Fruit fly (Drosophila melanogaster) whole organism, embryonic: ENCODE data around the gene idc.
A peak's percentile ranks its signal among the peaks of the same experiment; 100 is the strongest.

Experiments used
- Bgb ChIP-seq: fragments of 200-800 bp; sonication (Bioruptor generic); IDR thresholded peaks from 2 replicates; pipeline ENCODE4 v1.3.6; 2022; ENCODE audit warnings: missing biosample characterization, missing genetic modification characterization; ENCODE audit not compliant: partially characterized antibody
- BtbVII ChIP-seq: fragments of 200-800 bp; sonication (Bioruptor generic); optimal IDR thresholded peaks from 3 replicates; lab custom pipeline; 2017; ENCODE audit warnings: missing biosample characterization, mild to moderate bottlenecking, missing genetic modification characterization
- CG11456 ChIP-seq: fragments of 200-800 bp; sonication (Bioruptor generic); IDR thresholded peaks from 3 replicates; pipeline ENCODE4 v1.3.6; 2022; ENCODE audit warnings: missing biosample characterization, missing genetic modification characterization
- CG13775 ChIP-seq: fragments of 200-800 bp; sonication (Bioruptor generic); optimal IDR thresholded peaks from 3 replicates; lab custom pipeline; 2017; ENCODE audit warnings: missing biosample characterization, mild to moderate bottlenecking, missing genetic modification characterization
- CG13894 ChIP-seq: fragments of 200-800 bp; sonication (Bioruptor generic); optimal IDR thresholded peaks from 3 replicates; lab custom pipeline; 2018; ENCODE audit warnings: missing biosample characterization, mild to moderate bottlenecking, missing genetic modification characterization, moderate library complexity
- CG15479 ChIP-seq: fragments of 200-800 bp; sonication (Bioruptor generic); optimal IDR thresholded peaks from 3 replicates; lab custom pipeline; 2019; ENCODE audit warnings: missing biosample characterization, mild to moderate bottlenecking, missing genetic modification characterization, moderate library complexity
- CG17802 ChIP-seq: fragments of 200-800 bp; sonication (Bioruptor generic); optimal IDR thresholded peaks from 2 replicates; lab custom pipeline; 2018; ENCODE audit warnings: missing biosample characterization, mild to moderate bottlenecking, missing genetic modification characterization, moderate library complexity
- CG30020 ChIP-seq: fragments of 200-800 bp; optimal IDR thresholded peaks from 2 replicates; lab custom pipeline; 2019; ENCODE audit warnings: missing biosample characterization, mild to moderate bottlenecking, missing genetic modification characterization, moderate library complexity
- CG30403 ChIP-seq: fragments of 200-800 bp; sonication (Bioruptor generic); optimal IDR thresholded peaks from 3 replicates; lab custom pipeline; 2016; ENCODE audit warnings: missing biosample characterization, missing genetic modification characterization
- CG4360 ChIP-seq: fragments of 200-800 bp; sonication (Bioruptor generic); IDR thresholded peaks from 2 replicates; pipeline ENCODE4 v1.3.6; 2022; ENCODE audit warnings: missing biosample characterization, missing genetic modification characterization
- CG6254 ChIP-seq: fragments of 200-800 bp; sonication (Bioruptor generic); optimal IDR thresholded peaks from 3 replicates; lab custom pipeline; 2017; ENCODE audit warnings: mild to moderate bottlenecking, missing biosample characterization, missing genetic modification reagents, missing genetic modification characterization
- CG7271 ChIP-seq: fragments of 200-800 bp; sonication (Bioruptor generic); optimal IDR thresholded peaks from 2 replicates; lab custom pipeline; 2018; ENCODE audit warnings: missing biosample characterization, mild to moderate bottlenecking, missing genetic modification characterization, moderate library complexity
- CG8924 ChIP-seq: fragments of 200-800 bp; optimal IDR thresholded peaks from 3 replicates; lab custom pipeline; 2019; ENCODE audit warnings: missing biosample characterization, mild to moderate bottlenecking, missing genetic modification characterization, moderate library complexity
- CG9437 ChIP-seq: fragments of 200-800 bp; sonication (Bioruptor generic); optimal IDR thresholded peaks from 2 replicates; lab custom pipeline; 2018; ENCODE audit warnings: missing biosample characterization, mild to moderate bottlenecking, missing genetic modification characterization
- Camta ChIP-seq: fragments of 200-800 bp; sonication (Bioruptor generic); optimal IDR thresholded peaks from 2 replicates; lab custom pipeline; 2016; ENCODE audit warnings: missing biosample characterization, missing genetic modification characterization
- CkIIα-i1 ChIP-seq: fragments of 200-800 bp; sonication (Bioruptor generic); IDR thresholded peaks from 2 replicates; pipeline ENCODE4 v1.3.6; 2022; ENCODE audit warnings: missing biosample characterization, missing genetic modification characterization
- Dll ChIP-seq: fragments of 200-800 bp; sonication (Bioruptor generic); IDR thresholded peaks from 4 replicates; pipeline ENCODE4 v1.3.6; 2022; ENCODE audit warnings: missing biosample characterization, missing genetic modification characterization; ENCODE audit not compliant: partially characterized antibody
- Dp ChIP-seq: fragments of 200-800 bp; sonication (Bioruptor generic); optimal IDR thresholded peaks from 2 replicates; lab custom pipeline; 2018; ENCODE audit warnings: missing biosample characterization, mild to moderate bottlenecking, missing genetic modification characterization, moderate library complexity
- Dref ChIP-seq: fragments of 200-800 bp; sonication (Bioruptor generic); IDR thresholded peaks from 2 replicates; pipeline ENCODE4 v1.3.6; 2022; ENCODE audit warnings: missing biosample characterization, missing genetic modification characterization
- ERR ChIP-seq: fragments of 200-800 bp; sonication (Bioruptor generic); optimal IDR thresholded peaks from 2 replicates; lab custom pipeline; 2016; ENCODE audit warnings: missing biosample characterization, missing genetic modification characterization
- Ets65A ChIP-seq: fragments of 200-800 bp; sonication (Bioruptor generic); peaks from one replicate; lab custom pipeline; 2016; ENCODE audit warnings: missing biosample characterization, missing genetic modification characterization
- Hey ChIP-seq: fragments of 200-800 bp; sonication (Bioruptor generic); optimal IDR thresholded peaks from 3 replicates; lab custom pipeline; 2018; ENCODE audit warnings: missing biosample characterization, mild to moderate bottlenecking, missing genetic modification characterization
- Kr ChIP-seq: fragments of 200-800 bp; sonication (Bioruptor generic); optimal IDR thresholded peaks from 2 replicates; lab custom pipeline; 2017; ENCODE audit warnings: missing biosample characterization, mild to moderate bottlenecking, missing genetic modification characterization
- MBD-R2 ChIP-seq: fragments of 200-800 bp; sonication (Bioruptor generic); IDR thresholded peaks from 2 replicates; pipeline ENCODE4 v1.3.6; 2022; ENCODE audit warnings: missing biosample characterization, missing genetic modification characterization
- MESR4 ChIP-seq: fragments of 200-800 bp; sonication (Bioruptor generic); optimal IDR thresholded peaks from 2 replicates; lab custom pipeline; 2018; ENCODE audit warnings: missing biosample characterization, mild to moderate bottlenecking, missing genetic modification characterization, moderate library complexity
- Med ChIP-seq: fragments of 200-800 bp; sonication (Bioruptor generic); peaks from one replicate; lab custom pipeline; 2016; ENCODE audit warnings: missing biosample characterization, missing genetic modification characterization, mild to moderate bottlenecking, inconsistent platforms, moderate library complexity
- NFAT ChIP-seq: fragments of 200-800 bp; sonication (Bioruptor generic); IDR thresholded peaks from 2 replicates; pipeline ENCODE4 v1.3.6; 2022; ENCODE audit warnings: missing biosample characterization, missing genetic modification characterization
- Nf-YC ChIP-seq: fragments of 200-800 bp; optimal IDR thresholded peaks from 3 replicates; lab custom pipeline; 2019; ENCODE audit warnings: missing biosample characterization, mild to moderate bottlenecking, missing genetic modification characterization, moderate library complexity
- Sox102F ChIP-seq: fragments of 200-800 bp; sonication (Bioruptor generic); optimal IDR thresholded peaks from 2 replicates; lab custom pipeline; 2018; ENCODE audit warnings: missing biosample characterization, mild to moderate bottlenecking, missing genetic modification characterization, moderate library complexity
- bbx ChIP-seq: fragments of 200-800 bp; sonication (Bioruptor generic); IDR thresholded peaks from 2 replicates; pipeline ENCODE4 v1.3.6; 2022; ENCODE audit warnings: missing biosample characterization, missing genetic modification characterization; ENCODE audit not compliant: partially characterized antibody
- cad ChIP-seq: fragments of >200 bp; optimal IDR thresholded peaks from 2 replicates; lab custom pipeline; 2017; ENCODE audit warnings: missing biosample characterization, missing genetic modification characterization
- ci ChIP-seq: fragments of 200-800 bp; sonication (Bioruptor generic); IDR thresholded peaks from 3 replicates; pipeline ENCODE4 v1.3.6; 2022; ENCODE audit warnings: missing biosample characterization, missing genetic modification characterization
- emc ChIP-seq: fragments of 200-800 bp; sonication (Bioruptor generic); optimal IDR thresholded peaks from 2 replicates; lab custom pipeline; 2016; ENCODE audit warnings: missing biosample characterization, missing genetic modification characterization
- esg ChIP-seq: fragments of 200-800 bp; sonication (Bioruptor generic); conservative IDR thresholded peaks from 2 replicates; pipeline ENCODE4 v1.3.6; 2022; ENCODE audit warnings: missing biosample characterization, missing genetic modification characterization
- exex ChIP-seq: fragments of 200-800 bp; sonication (Bioruptor generic); optimal IDR thresholded peaks from 4 replicates; lab custom pipeline; 2018; ENCODE audit warnings: missing biosample characterization, mild to moderate bottlenecking, missing genetic modification characterization, moderate library complexity
- fd102C ChIP-seq: fragments of 200-800 bp; sonication (Bioruptor generic); optimal IDR thresholded peaks from 2 replicates; lab custom pipeline; 2018; ENCODE audit warnings: missing biosample characterization, mild to moderate bottlenecking, missing genetic modification characterization, moderate library complexity
- gfzf ChIP-seq: fragments of 200-800 bp; sonication (Bioruptor generic); optimal IDR thresholded peaks from 2 replicates; lab custom pipeline; 2016; ENCODE audit warnings: missing biosample characterization, mild to moderate bottlenecking, missing genetic modification characterization, moderate library complexity
- hkb ChIP-seq, 2 experiments: fragments of 200-800 bp in 1 of 2; fragments of >200 bp in 1 of 2; sonication (Bioruptor generic) in 1 of 2; IDR thresholded peaks in 1 of 2; optimal IDR thresholded peaks in 1 of 2; 2 replicates each; pipeline versions ENCODE4 v1.3.6 to Lab custom; 2017 to 2022; ENCODE audit warnings: missing biosample characterization in 1 of 2, missing genetic modification characterization in 1 of 2
- inv ChIP-seq: fragments of 200-800 bp; sonication (Bioruptor generic); IDR thresholded peaks from 2 replicates; pipeline ENCODE4 v1.3.6; 2022; ENCODE audit warnings: missing biosample characterization, missing genetic modification characterization; ENCODE audit not compliant: partially characterized antibody
- lab ChIP-seq: fragments of 200-800 bp; sonication (Bioruptor generic); optimal IDR thresholded peaks from 3 replicates; lab custom pipeline; 2017; ENCODE audit warnings: missing biosample characterization, missing genetic modification characterization, mild to moderate bottlenecking, moderate library complexity, missing genetic modification reagents
- lmd ChIP-seq: fragments of 200-800 bp; sonication (Bioruptor generic); IDR thresholded peaks from 2 replicates; pipeline ENCODE4 v1.3.6; 2022; ENCODE audit warnings: missing biosample characterization, missing genetic modification characterization
- onecut ChIP-seq: fragments of 200-800 bp; sonication (Bioruptor generic); IDR thresholded peaks from 2 replicates; pipeline ENCODE4 v1.3.6; 2022; ENCODE audit warnings: missing biosample characterization, missing genetic modification characterization
- pros ChIP-seq: fragments of 200-800 bp; sonication (Bioruptor generic); optimal IDR thresholded peaks from 3 replicates; lab custom pipeline; 2019; ENCODE audit warnings: missing biosample characterization, mild to moderate bottlenecking, missing genetic modification characterization, moderate library complexity
- pzg ChIP-seq: fragments of 200-800 bp; sonication (Bioruptor generic); optimal IDR thresholded peaks from 3 replicates; lab custom pipeline; 2018; ENCODE audit warnings: missing biosample characterization, mild to moderate bottlenecking, missing genetic modification characterization, moderate library complexity
- tin ChIP-seq: fragments of 200-800 bp; sonication (Bioruptor generic); optimal IDR thresholded peaks from 3 replicates; lab custom pipeline; 2016; ENCODE audit warnings: missing biosample characterization, missing genetic modification characterization
- tll ChIP-seq, 2 experiments: fragments of 200-800 bp in 1 of 2; fragments of >200 bp in 1 of 2; sonication (Bioruptor generic) in 1 of 2; optimal IDR thresholded peaks; 2 replicates each; lab custom pipeline; 2017 to 2019; ENCODE audit warnings: missing biosample characterization in 2 of 2, missing genetic modification characterization in 2 of 2, mild to moderate bottlenecking in 1 of 2, moderate library complexity in 1 of 2
- wek ChIP-seq: fragments of 200-800 bp; sonication (Bioruptor generic); optimal IDR thresholded peaks from 3 replicates; lab custom pipeline; 2018; ENCODE audit warnings: missing biosample characterization, mild to moderate bottlenecking, missing genetic modification characterization, moderate library complexity

idc gene

DNA sequence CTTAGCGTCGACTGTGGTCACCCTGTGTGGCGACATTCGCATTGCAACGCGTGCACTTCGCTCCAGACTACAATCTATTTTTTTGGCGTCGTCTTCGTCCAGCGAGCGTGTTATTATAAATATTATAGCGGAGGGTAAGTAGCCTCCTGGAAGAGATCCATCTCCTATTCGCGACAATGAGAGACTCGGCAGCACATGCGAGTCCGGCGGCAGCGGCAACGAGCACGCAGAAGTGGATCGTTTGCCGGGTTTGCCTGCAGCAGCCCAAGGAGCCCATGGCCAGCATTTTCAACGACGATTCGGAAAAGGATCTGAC is at the start of gene idc:
Gene idc, plus strand, starts transcription at position 60 of the 316 bp plus-strand sequence.
- no peak for TF ChIP-seq gfzf (GFP tag; lab: Kevin White, UChicago)
- TF ChIP-seq CG13775 (GFP tag; lab: Kevin White, UChicago) = peak; percentile 69
- peak; percentile 10 for TF ChIP-seq pzg (GFP tag; lab: Kevin White, UChicago)
- peak; percentile 32 for TF ChIP-seq CG17802 (tag; lab: Kevin White, UChicago)
- peak; percentile 71 for TF ChIP-seq Med (GFP tag; lab: Kevin White, UChicago)
- TF ChIP-seq Dll (GFP tag; lab: Robert Waterston, UW) = 0 out of 4 replicates have a peak, but pooled peaks have one; percentile 16
- TF ChIP-seq MBD-R2 (GFP tag; lab: Robert Waterston, UW) = peak; percentile 59
- TF ChIP-seq CG30020 = peak; percentile 83
- peak; percentile 20 for TF ChIP-seq cad (GFP tag; lab: Kevin White, UChicago)
- 0 out of 3 replicates have a peak, but pooled peaks have one; percentile 59 for TF ChIP-seq CG11456 (GFP tag; lab: Robert Waterston, UW)
- TF ChIP-seq wek (GFP tag; lab: Kevin White, UChicago) = peak; percentile 93
- peak; percentile 53; the same call in 2 of the 3 replicates for TF ChIP-seq ci
- TF ChIP-seq CG30403 (GFP tag; lab: Kevin White, UChicago) = peak; percentile 45
- TF ChIP-seq MESR4 (GFP tag; lab: Kevin White, UChicago) = peak; percentile 63
- peak; percentile 99 for TF ChIP-seq CG6254
- peak; percentile 41; the same call in 1 of the 2 replicates for TF ChIP-seq NFAT (GFP tag; lab: Robert Waterston, UW)
- TF ChIP-seq Hey = no peak
- TF ChIP-seq Dref (GFP tag; lab: Robert Waterston, UW) = 0 out of 2 replicates have a peak, but pooled peaks have one; percentile 25
- TF ChIP-seq hkb (optimal IDR thresholded peaks at IDR 0.05; lab: Kevin White, UChicago) = no peak
- TF ChIP-seq hkb (GFP tag; IDR thresholded peaks at IDR 0.05; lab: Robert Waterston, UW) = no peak
- TF ChIP-seq Nf-YC = no peak
- no peak for TF ChIP-seq CkIIα-i1 (GFP tag; lab: Robert Waterston, UW)
- peak; percentile 47 for TF ChIP-seq CG9437 (GFP tag; lab: Kevin White, UChicago)
- no peak for TF ChIP-seq Dp (GFP tag; lab: Kevin White, UChicago)

DNA sequence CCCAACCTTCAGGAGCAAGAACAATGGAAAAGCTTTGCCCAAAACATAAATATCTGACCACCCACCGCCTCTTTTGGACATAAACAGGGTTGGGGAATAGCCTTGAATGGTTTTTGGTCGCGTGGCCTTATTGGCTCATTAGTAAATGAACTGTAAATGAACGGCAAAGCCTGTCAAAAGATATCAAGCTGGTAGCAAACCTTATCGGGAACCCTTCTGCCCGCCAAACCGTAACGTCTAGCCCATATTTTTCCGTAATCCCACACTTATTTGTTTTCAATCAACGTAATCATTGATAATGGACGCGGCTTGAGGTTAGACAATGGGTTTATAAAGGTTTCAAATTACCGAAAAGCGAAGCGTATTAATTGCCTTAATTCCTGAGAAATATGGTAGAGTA is 46.2 kb upstream of the idc start:
- TF ChIP-seq Hey (peak; percentile 45), lab (GFP tag; lab: Kevin White, UChicago) (peak; percentile 51), BtbVII (no peak), Camta (GFP tag; lab: Kevin White, UChicago) (no peak), Ets65A (GFP tag; lab: Kevin White, UChicago) (peak; percentile 75), exex (tag; lab: Kevin White, UChicago) (peak; percentile 12), bbx (GFP tag; lab: Robert Waterston, UW) (no peak)

DNA sequence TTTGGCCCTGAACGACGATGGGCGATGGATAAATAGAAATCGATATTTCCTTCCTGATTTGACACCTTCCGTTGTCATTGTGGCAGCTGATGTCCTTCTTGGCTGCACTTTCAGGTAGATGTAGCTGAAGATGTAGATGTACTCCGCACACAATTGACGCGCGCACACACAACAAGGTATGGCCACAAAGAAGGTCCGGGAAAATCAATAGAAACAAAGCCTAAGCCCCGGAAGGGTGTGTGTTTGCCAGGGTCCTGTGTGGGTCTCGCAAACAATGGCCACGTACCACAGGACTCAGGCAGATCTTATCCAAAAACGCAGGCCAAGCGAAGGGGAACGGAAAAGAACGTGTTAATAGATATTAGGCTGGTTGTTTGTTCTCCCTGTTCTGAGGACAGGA is 36.2 kb upstream of the idc start:
- TF ChIP-seq pros (GFP tag; lab: Kevin White, UChicago) = peak; percentile 71
- TF ChIP-seq Med (GFP tag; lab: Kevin White, UChicago) = peak; percentile 1
- no peak for TF ChIP-seq lmd (GFP tag; lab: Robert Waterston, UW)
- peak; percentile 84 for TF ChIP-seq onecut (GFP tag; lab: Robert Waterston, UW)
- TF ChIP-seq ERR (GFP tag; lab: Kevin White, UChicago) = no peak
- TF ChIP-seq CG7271 = peak; percentile 50
- no peak for TF ChIP-seq Sox102F (GFP tag; lab: Kevin White, UChicago)
- TF ChIP-seq CkIIα-i1 (GFP tag; lab: Robert Waterston, UW) = no peak
- peak; percentile 89 for TF ChIP-seq Kr (GFP tag; lab: Kevin White, UChicago)
- no peak for TF ChIP-seq emc (GFP tag; lab: Kevin White, UChicago)
- peak; percentile 19 for TF ChIP-seq fd102C (GFP tag; lab: Kevin White, UChicago)
- no peak for TF ChIP-seq esg (GFP tag; lab: Robert Waterston, UW)
- no peak for TF ChIP-seq CG4360
- TF ChIP-seq CG15479 (GFP tag; lab: Kevin White, UChicago) = peak; percentile 77
- no peak for TF ChIP-seq Bgb
- TF ChIP-seq inv (GFP tag; lab: Robert Waterston, UW) = no peak
- TF ChIP-seq tin (GFP tag; lab: Kevin White, UChicago) = no peak
- peak; percentile 13 for TF ChIP-seq CG8924 (tag; lab: Kevin White, UChicago)
- TF ChIP-seq CG13894 = peak; percentile 33
- peak in 1 of 2 experiments; percentile 87 for TF ChIP-seq tll (GFP tag; optimal IDR thresholded peaks at IDR 0.05; lab: Kevin White, UChicago)
